Worm (Caenorhabditis elegans) whole organism, L3 larva: Measurements from ENCODE around the gene C06B3.16.

Source experiments
- R02D3.7 ChIP-seq: fragments of 150-350 bp; optimal IDR thresholded peaks from 2 replicates; lab custom pipeline; 2014; ENCODE audit warnings: missing biosample characterization, missing genetic modification characterization
- elt-2 ChIP-seq: sonication (generic microtip); optimal IDR thresholded peaks from 2 replicates; lab custom pipeline; 2016; ENCODE audit warnings: missing genetic modification reagents, mild to moderate bottlenecking, missing genetic modification characterization, missing compliant biosample characterization
- mml-1 ChIP-seq: fragments of 150-350 bp; sonication (generic microtip); optimal IDR thresholded peaks from 3 replicates; lab custom pipeline; 2014; ENCODE audit warnings: missing biosample characterization, missing genetic modification characterization
- pha-4 ChIP-seq: fragments of 150-350 bp; optimal IDR thresholded peaks from 2 replicates; lab custom pipeline; 2014; ENCODE audit warnings: missing biosample characterization, missing genetic modification reagents, missing genetic modification characterization
- snpc-4 ChIP-seq: fragments of 150-350 bp; optimal IDR thresholded peaks from 2 replicates; lab custom pipeline; 2014; ENCODE audit warnings: missing biosample characterization, missing genetic modification characterization
- tbx-2 ChIP-seq: sonication (generic microtip); optimal IDR thresholded peaks from 2 replicates; lab custom pipeline; 2016; ENCODE audit warnings: mild to moderate bottlenecking, missing genetic modification characterization, missing compliant biosample characterization
- unc-62 ChIP-seq: fragments of 150-350 bp; sonication (generic microtip); optimal IDR thresholded peaks from 4 replicates; lab custom pipeline; 2014; ENCODE audit warnings: missing biosample characterization, missing genetic modification reagents, missing genetic modification characterization
- zag-1 ChIP-seq: fragments of 150-350 bp; optimal IDR thresholded peaks from 2 replicates; lab custom pipeline; 2014; ENCODE audit warnings: missing biosample characterization, missing genetic modification characterization

ce11 chrV:13960916-13961315 lies 29.6 kb downstream of the C06B3.16 start, which contains the start of gene srh-24:
- no peak for TF ChIP-seq elt-2
- TF ChIP-seq tbx-2 (tag; lab: Kevin White, UChicago), result no peak
- no peak for TF ChIP-seq unc-62 (GFP tag; lab: Kevin White, UChicago)
- no peak for TF ChIP-seq zag-1 (tag; lab: Kevin White, UChicago)
- no peak for TF ChIP-seq snpc-4 (tag; lab: Kevin White, UChicago)
- TF ChIP-seq pha-4 (tag; lab: Kevin White, UChicago), result no peak
- no peak for TF ChIP-seq R02D3.7 (tag; lab: Kevin White, UChicago)
- no peak for TF ChIP-seq mml-1 (tag; lab: Kevin White, UChicago)
